Worm (Caenorhabditis elegans) whole organism, L1 larva: ENCODE results near the gene aexr-2.

ENCODE experiments used
- blmp-1 ChIP-seq: fragments of 150-350 bp; optimal IDR thresholded peaks from 2 replicates; lab custom pipeline; 2014; ENCODE audit warnings: missing biosample characterization, missing genetic modification characterization
- elt-3 ChIP-seq, 6 experiments: fragments of 150-350 bp in 1 of 6; sonication (generic microtip); optimal IDR thresholded peaks; 2 replicates each; lab custom pipeline; 2017 to 2018; ENCODE audit warnings: missing biosample characterization in 6 of 6, missing genetic modification characterization in 6 of 6, inconsistent platforms in 1 of 6
- fkh-4 ChIP-seq: sonication (generic microtip); optimal IDR thresholded peaks from 2 replicates; lab custom pipeline; 2016; ENCODE audit warnings: missing compliant biosample characterization, missing genetic modification characterization, borderline replicate concordance
- nhr-11 ChIP-seq: fragments of 150-350 bp; optimal IDR thresholded peaks from 2 replicates; lab custom pipeline; 2014; ENCODE audit warnings: missing biosample characterization, missing genetic modification characterization
- nhr-47 ChIP-seq: sonication (generic microtip); optimal IDR thresholded peaks from 2 replicates; lab custom pipeline; 2016; ENCODE audit warnings: mild to moderate bottlenecking, missing genetic modification characterization, moderate library complexity, missing compliant biosample characterization
- nhr-71 ChIP-seq: sonication (generic microtip); optimal IDR thresholded peaks from 2 replicates; lab custom pipeline; 2016; ENCODE audit warnings: mild to moderate bottlenecking, missing genetic modification characterization, moderate library complexity, missing compliant biosample characterization
- snpc-4 ChIP-seq: fragments of 150-350 bp; optimal IDR thresholded peaks from 2 replicates; lab custom pipeline; 2014; ENCODE audit warnings: missing biosample characterization, missing genetic modification characterization
- zag-1 ChIP-seq: fragments of 150-350 bp; optimal IDR thresholded peaks from 2 replicates; lab custom pipeline; 2014; ENCODE audit warnings: missing biosample characterization, missing genetic modification characterization

DNA sequence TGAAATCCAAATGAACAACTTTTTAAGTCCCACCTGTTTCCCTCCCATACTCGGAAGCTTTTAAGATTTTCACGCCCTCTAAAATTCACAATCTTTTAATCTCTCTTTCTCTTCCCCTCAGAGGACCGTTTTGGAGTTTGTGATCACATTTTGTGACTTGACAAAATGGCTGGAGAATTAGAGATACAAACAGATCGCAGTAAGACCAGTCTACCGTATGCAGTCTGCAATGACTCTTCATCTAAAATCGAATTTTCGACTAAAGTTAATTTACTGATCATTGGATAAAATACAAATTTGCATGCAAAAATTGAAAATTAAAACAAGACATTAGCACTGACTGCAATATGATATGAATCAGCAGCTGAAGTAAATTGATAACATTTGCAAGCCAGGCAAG lies 10.2 kb upstream of the aexr-2 start:
- TF ChIP-seq elt-3 (tag; optimal IDR thresholded peaks at IDR 0.05; lab: Kevin White, UChicago): peak in 1 of 6 experiments; percentile 39
- no peak for TF ChIP-seq fkh-4 (tag; lab: Kevin White, UChicago)
- no peak for TF ChIP-seq zag-1 (tag; lab: Kevin White, UChicago)
- no peak for TF ChIP-seq snpc-4 (tag; lab: Kevin White, UChicago)
- peak; percentile 50 for TF ChIP-seq nhr-47 (tag; lab: Kevin White, UChicago)
- no peak for TF ChIP-seq nhr-11 (tag; lab: Kevin White, UChicago)
- peak; percentile 15 for TF ChIP-seq blmp-1 (tag; lab: Kevin White, UChicago)
- TF ChIP-seq nhr-71 (tag; lab: Kevin White, UChicago): peak; percentile 57
